Worm (Caenorhabditis elegans): ENCODE results near the gene C55A1.7.

DNA sequence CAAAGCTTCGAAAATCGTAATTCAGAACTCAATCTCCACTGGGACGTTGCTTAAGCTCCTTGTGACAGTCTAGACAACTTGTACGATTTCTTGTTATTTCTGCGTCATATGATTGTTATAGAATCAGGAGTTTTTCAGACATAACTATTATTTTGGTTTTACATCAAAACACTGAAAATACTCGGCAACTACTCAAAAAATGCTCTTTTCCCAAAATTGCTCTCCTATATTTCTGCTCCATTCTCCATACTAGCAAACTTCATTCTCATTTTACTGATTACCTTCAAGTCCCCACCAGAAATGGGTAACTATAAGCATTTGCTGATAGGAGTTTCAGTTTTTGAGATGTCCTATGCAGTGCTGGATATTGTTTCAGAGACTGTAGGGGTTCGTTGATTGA is 25.9 kb downstream of the C55A1.7 start, which contains the start of gene C55A1.1:
- TF ChIP-seq unc-39 (tag; optimal IDR thresholded peaks at IDR 0.05) = no peak
- TF ChIP-seq ces-1 (GFP tag; optimal IDR thresholded peaks at IDR 0.05) = no peak
- no peak for TF ChIP-seq lin-13 (tag; optimal IDR thresholded peaks at IDR 0.05)
- no peak for TF ChIP-seq snpc-4 (tag; optimal IDR thresholded peaks at IDR 0.05)
- TF ChIP-seq mep-1 (tag; optimal IDR thresholded peaks at IDR 0.05) = no peak
- TF ChIP-seq nhr-76 (tag; optimal IDR thresholded peaks at IDR 0.05) = no peak
- TF ChIP-seq nhr-12 (tag; optimal IDR thresholded peaks at IDR 0.05) = no peak
- no peak for TF ChIP-seq blmp-1 (tag; optimal IDR thresholded peaks at IDR 0.05)
- TF ChIP-seq unc-62 (GFP tag; optimal IDR thresholded peaks at IDR 0.05) = no peak
- no peak for TF ChIP-seq ceh-43 (GFP tag; optimal IDR thresholded peaks at IDR 0.05)
